Fruit fly (Drosophila melanogaster) S2 (cell line): Measurements from ENCODE around the gene CG5177.

Experiments used
- CG8478 ChIP-seq: fragments of >200 bp; optimal IDR thresholded peaks from 2 replicates; lab custom pipeline; 2018
- CTCF ChIP-seq, 2 experiments: fragments of >200 bp; optimal IDR thresholded peaks; 2 replicates each; lab custom pipeline; 2018

dm6 chr2L:7419408-7420304 is 14.6 kb downstream of the CG5177 start:
- TF ChIP-seq CG8478 (lab: Kevin White, UChicago): no peak
- peak; percentile 85 to 90 for TF ChIP-seq CTCF (optimal IDR thresholded peaks at IDR 0.05; lab: Kevin White, UChicago)
